Worm (Caenorhabditis elegans) whole organism, L4 larva: Measurements from ENCODE around the gene aly-2.

ENCODE experiments used
- ZK337.2 ChIP-seq: fragments of 200-800 bp; sonication (Bioruptor generic); IDR thresholded peaks from 2 replicates; pipeline ENCODE4 v1.3.6; 2022; ENCODE audit warnings: missing genetic modification reagents, missing genetic modification characterization, missing compliant biosample characterization
- lin-15B ChIP-seq: fragments of 150-350 bp; sonication (generic microtip); optimal IDR thresholded peaks from 3 replicates; lab custom pipeline; 2014; ENCODE audit warnings: missing biosample characterization, missing genetic modification characterization
- mdl-1 ChIP-seq, 2 experiments: fragments of 150-350 bp in 1 of 2; sonication (generic microtip) in 1 of 2; optimal IDR thresholded peaks; 2 replicates each; lab custom pipeline; 2014 to 2017; ENCODE audit warnings: missing biosample characterization in 2 of 2, missing genetic modification characterization in 2 of 2
- nhr-42 ChIP-seq: fragments of 200-800 bp; sonication (Bioruptor generic); IDR thresholded peaks from 2 replicates; pipeline ENCODE4 v1.3.6; 2022; ENCODE audit warnings: missing genetic modification characterization, missing compliant biosample characterization
- set-16 ChIP-seq: fragments of 200-800 bp; sonication (Bioruptor generic); IDR thresholded peaks from 2 replicates; pipeline ENCODE4 v1.3.6; 2022; ENCODE audit warnings: missing genetic modification reagents, missing genetic modification characterization, missing compliant biosample characterization
- snpc-4 ChIP-seq: fragments of 150-350 bp; optimal IDR thresholded peaks from 2 replicates; lab custom pipeline; 2014; ENCODE audit warnings: missing biosample characterization, missing genetic modification characterization
- ztf-11 ChIP-seq: fragments of 150-350 bp; optimal IDR thresholded peaks from 2 replicates; lab custom pipeline; 2014; ENCODE audit warnings: missing biosample characterization, missing genetic modification characterization

DNA sequence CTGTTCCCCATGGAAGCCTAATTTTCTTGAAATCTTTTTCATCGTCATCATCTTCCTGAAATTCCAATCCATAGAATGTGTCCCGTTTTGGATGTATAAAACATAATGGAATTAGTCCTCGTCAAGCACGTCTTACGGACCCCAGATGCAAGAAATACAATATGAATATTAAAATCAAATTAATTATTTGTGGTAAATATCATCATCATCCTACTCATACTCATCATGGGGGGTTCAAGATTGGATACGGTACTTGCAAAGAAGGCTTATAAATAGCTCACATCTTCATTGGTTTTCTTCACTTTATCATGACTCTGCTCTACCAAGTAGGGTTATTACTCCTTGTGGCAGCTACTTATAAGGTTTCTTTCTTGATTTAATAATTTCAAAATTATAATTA lies 2.9 kb upstream of the aly-2 start, which contains the start of gene flp-1:
- TF ChIP-seq ZK337.2 (GFP tag; lab: Robert Waterston, UW) (no peak), mdl-1 (tag; optimal IDR thresholded peaks at IDR 0.05; lab: Kevin White, UChicago) (no peak), snpc-4 (tag; lab: Kevin White, UChicago) (no peak), ztf-11 (no peak), nhr-42 (no peak), lin-15B (no peak), set-16 (GFP tag; lab: Robert Waterston, UW) (no peak)
